Worm (Caenorhabditis elegans): Measurements from ENCODE around the gene nhr-105.

Gene nhr-105

ce11 chrIV:7009531-7009930 lies 40.4 kb upstream of the nhr-105 start, which contains the start of gene C25A8.2:
Gene C25A8.2, plus strand, starts transcription at chrIV:7009831.
- TF ChIP-seq hpl-2 (GFP tag; optimal IDR thresholded peaks at IDR 0.05): no peak
- no peak for TF ChIP-seq nhr-28 (tag; optimal IDR thresholded peaks at IDR 0.05)
- TF ChIP-seq lir-3 (tag; optimal IDR thresholded peaks at IDR 0.05; ENCODE audit: poor library complexity): no peak
- no peak for TF ChIP-seq nhr-11 (tag; optimal IDR thresholded peaks at IDR 0.05)
- no peak for TF ChIP-seq nhr-19 (GFP tag; conservative IDR thresholded peaks at IDR 0.05)
- TF ChIP-seq hlh-17 (GFP tag; optimal IDR thresholded peaks at IDR 0.05; ENCODE audit: borderline replicate concordance): no peak
- no peak for TF ChIP-seq nhr-77 (tag; optimal IDR thresholded peaks at IDR 0.05)
- no peak for TF ChIP-seq lin-15B (tag; optimal IDR thresholded peaks at IDR 0.05)
- no peak for TF ChIP-seq nhr-85 (tag)
- no peak for TF ChIP-seq egl-13 (tag; optimal IDR thresholded peaks at IDR 0.05)
- no peak for TF ChIP-seq skn-1 (tag; optimal IDR thresholded peaks at IDR 0.05)

- TF ChIP-seq nhr-19 (GFP tag; conservative IDR thresholded peaks at IDR 0.05): no peak
- no peak for TF ChIP-seq blmp-1 (tag; optimal IDR thresholded peaks at IDR 0.05)
- TF ChIP-seq lin-39 (tag; optimal IDR thresholded peaks at IDR 0.05): no peak
- TF ChIP-seq ceh-63 (GFP tag; optimal IDR thresholded peaks at IDR 0.05): no peak
- no peak for TF ChIP-seq xbp-1 (tag; optimal IDR thresholded peaks at IDR 0.05)
- no peak for TF ChIP-seq nhr-12 (tag; optimal IDR thresholded peaks at IDR 0.05)
Observed at ce11 chrIV:7010195-7010594, 39.8 kb upstream of the nhr-105 start.

DNA sequence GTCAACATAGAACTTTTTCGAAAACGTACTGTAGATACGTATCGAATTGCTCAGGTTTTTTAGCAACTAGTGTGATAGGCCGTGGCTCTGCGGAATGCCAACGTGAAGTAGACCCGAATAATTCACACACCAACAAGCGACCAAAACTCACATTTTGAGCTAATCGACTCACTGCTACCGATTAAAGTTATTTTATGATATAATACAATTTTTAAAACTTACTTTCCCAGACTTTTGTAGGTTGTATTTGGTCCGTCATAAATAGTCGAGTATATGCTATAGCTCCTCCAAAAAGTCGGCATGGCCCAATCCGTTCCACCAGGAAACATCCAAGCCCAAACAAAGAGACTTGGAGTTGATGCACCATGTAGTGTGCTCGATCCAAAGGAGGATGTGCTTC lies 39.1 kb upstream of the nhr-105 start, which contains the start of gene C25A8.1:
Gene C25A8.1 (plus strand): TSS at position 301 of the 400 bp plus-strand sequence.
- TF ChIP-seq efl-1 (optimal IDR thresholded peaks at IDR 0.05): no peak
- peak in 1 of 2 experiments; percentile 15 for TF ChIP-seq efl-1 (GFP tag; optimal IDR thresholded peaks at IDR 0.05 in 1 of 2)
- TF ChIP-seq unc-86 (tag; optimal IDR thresholded peaks at IDR 0.05): no peak
- TF ChIP-seq lin-35 (GFP tag; optimal IDR thresholded peaks at IDR 0.05): no peak

DNA sequence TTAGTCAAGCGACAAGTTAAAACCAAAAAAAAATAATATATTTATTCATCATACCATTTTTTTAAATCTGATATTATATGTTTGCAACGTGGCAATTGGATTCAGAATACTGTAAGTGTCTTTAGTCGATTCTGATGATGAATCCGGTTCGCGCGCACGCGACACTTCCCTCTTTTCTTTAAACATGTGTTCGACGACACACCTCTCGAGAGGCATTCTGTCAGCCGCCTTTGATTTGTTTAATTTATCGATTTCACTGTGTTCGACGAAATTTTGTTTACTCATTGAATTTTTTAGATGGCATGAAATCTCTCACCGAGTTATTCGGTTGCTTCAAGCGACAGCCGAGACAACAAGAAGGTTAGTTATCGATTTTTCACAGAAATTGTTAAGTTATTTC lies 38.2 kb upstream of the nhr-105 start, which contains the start of gene trxr-1:
Gene trxr-1 (plus strand): TSS at position 227 of the 400 bp plus-strand sequence.
- TF ChIP-seq ztf-11 (tag; optimal IDR thresholded peaks at IDR 0.05) (no peak), lin-39 (tag; optimal IDR thresholded peaks at IDR 0.05) (no peak), lin-14 (GFP tag; optimal IDR thresholded peaks at IDR 0.05) (peak; percentile 11), nhr-71 (tag; optimal IDR thresholded peaks at IDR 0.05) (no peak), efl-3 (GFP tag; optimal IDR thresholded peaks at IDR 0.05) (no peak), mep-1 (tag; optimal IDR thresholded peaks at IDR 0.05) (no peak), aly-2 (tag; optimal IDR thresholded peaks at IDR 0.05) (no peak)

DNA sequence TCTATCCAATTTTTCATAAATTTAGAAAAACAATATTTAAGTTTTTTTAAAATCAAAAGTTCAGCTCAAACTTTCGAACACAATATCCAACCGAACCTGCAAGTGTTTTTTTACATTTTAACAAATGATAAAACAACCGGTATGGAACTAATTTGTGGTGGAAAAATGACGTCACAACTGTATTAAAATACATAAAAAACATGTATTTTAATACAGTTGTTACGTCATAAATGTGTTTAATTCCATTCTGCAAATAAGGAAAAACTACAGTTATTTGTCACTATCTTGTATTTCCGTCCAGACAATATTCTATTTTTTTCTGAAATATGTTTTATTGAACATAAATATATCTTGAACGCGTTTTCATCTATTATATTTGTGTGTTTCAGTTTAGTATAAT lies 37.7 kb upstream of the nhr-105 start:
- TF ChIP-seq elt-3 (tag; optimal IDR thresholded peaks at IDR 0.05) (no peak), fkh-8 (tag; optimal IDR thresholded peaks at IDR 0.05) (no peak)

DNA sequence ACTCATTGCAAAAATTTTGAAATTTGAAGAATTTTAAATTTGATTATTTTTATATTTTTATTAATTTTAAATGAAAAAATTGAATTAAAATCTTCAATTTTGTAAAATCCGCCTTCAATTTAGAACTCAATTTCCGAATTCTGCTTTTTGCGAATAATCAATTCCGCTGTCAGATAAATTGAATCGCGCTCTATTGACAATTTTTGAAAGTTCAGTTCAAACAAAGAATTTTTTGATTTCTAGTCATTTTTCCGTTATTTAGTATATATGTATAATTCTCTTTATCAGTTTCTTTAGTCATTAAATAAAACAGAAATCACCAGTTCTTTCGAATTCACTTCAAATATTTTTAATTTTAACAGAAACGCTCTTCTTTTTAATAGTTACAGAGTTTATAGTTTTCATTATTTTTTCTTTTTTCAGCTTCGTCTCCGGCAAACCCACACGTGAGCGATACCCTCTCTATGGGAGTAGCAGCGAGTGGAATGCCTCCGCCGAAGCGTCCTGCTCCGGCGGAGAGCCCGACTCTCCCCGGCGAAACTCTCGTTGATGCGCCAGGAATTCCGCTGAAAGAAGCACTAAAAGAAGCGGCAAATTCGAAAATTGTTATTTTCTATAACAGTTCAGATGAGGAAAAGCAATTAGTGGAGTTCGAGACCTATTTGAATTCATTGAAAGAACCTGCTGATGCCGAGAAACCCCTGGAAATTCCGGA lies 37.1 kb upstream of the nhr-105 start:
- no peak for TF ChIP-seq snu-23 (GFP tag; optimal IDR thresholded peaks at IDR 0.05)
- TF ChIP-seq ceh-82 (tag; optimal IDR thresholded peaks at IDR 0.05): no peak
- peak; percentile 38 for TF ChIP-seq lin-14 (GFP tag; optimal IDR thresholded peaks at IDR 0.05)
- TF ChIP-seq nhr-12 (tag; optimal IDR thresholded peaks at IDR 0.05): no peak
- no peak for TF ChIP-seq hlh-17 (GFP tag; optimal IDR thresholded peaks at IDR 0.05; ENCODE audit: borderline replicate concordance)
- TF ChIP-seq pqm-1 (tag; optimal IDR thresholded peaks at IDR 0.05): no peak
- no peak for TF ChIP-seq lin-13 (GFP tag; optimal IDR thresholded peaks at IDR 0.05)
- no peak for TF ChIP-seq hlh-4 (tag; optimal IDR thresholded peaks at IDR 0.05)
- TF ChIP-seq nhr-77 (tag; optimal IDR thresholded peaks at IDR 0.05): no peak
- no peak for TF ChIP-seq swsn-7 (tag; optimal IDR thresholded peaks at IDR 0.05)
- peak in 1 of 2 experiments; percentile 51 for TF ChIP-seq lsy-2 (tag; optimal IDR thresholded peaks at IDR 0.05)
- no peak for TF ChIP-seq alr-1 (tag; optimal IDR thresholded peaks at IDR 0.05; ENCODE audit: borderline replicate concordance)
- peak; percentile 11 for TF ChIP-seq blmp-1 (tag; optimal IDR thresholded peaks at IDR 0.05)
- peak in 1 of 2 experiments; percentile 36 for TF ChIP-seq lin-35 (GFP tag; optimal IDR thresholded peaks at IDR 0.05)
- TF ChIP-seq nhr-85 (tag): no peak
- no peak for TF ChIP-seq sptf-1 (tag; optimal IDR thresholded peaks at IDR 0.05)
- peak; percentile 24 for TF ChIP-seq C16A3.4 (tag; optimal IDR thresholded peaks at IDR 0.05)
- no peak for TF ChIP-seq zip-4 (GFP tag; optimal IDR thresholded peaks at IDR 0.05)
- TF ChIP-seq pax-3 (tag; optimal IDR thresholded peaks at IDR 0.05): no peak
- no peak for TF ChIP-seq dsc-1 (tag; optimal IDR thresholded peaks at IDR 0.05)
- TF ChIP-seq mep-1 (tag; optimal IDR thresholded peaks at IDR 0.05): peak; percentile 35
- TF ChIP-seq dpl-1 (GFP tag; optimal IDR thresholded peaks at IDR 0.05): peak in 1 of 3 experiments; percentile 47
